Fruit fly (Drosophila melanogaster) whole organism, wandering third instar larva: Measurements from ENCODE around the gene CG9636.

Experiments
- Dif ChIP-seq: fragments of 200-275, 200-300 bp; sonication (Bioruptor generic); optimal IDR thresholded peaks from 2 replicates; lab custom pipeline; 2018; ENCODE audit warnings: missing biosample characterization, missing genetic modification characterization; ENCODE audit not compliant: partially characterized antibody
- Jra ChIP-seq: sonication (Bioruptor generic); optimal IDR thresholded peaks from 2 replicates; lab custom pipeline; 2016; ENCODE audit warnings: missing biosample characterization, missing genetic modification characterization
- N ChIP-seq: fragments of >200 bp; optimal IDR thresholded peaks from 2 replicates; lab custom pipeline; 2018; ENCODE audit warnings: missing biosample characterization, missing external identifiers, missing genetic modification characterization
- OdsH ChIP-seq: fragments of 200-800 bp; sonication (Bioruptor generic); optimal IDR thresholded peaks from 2 replicates; lab custom pipeline; 2016; ENCODE audit warnings: missing biosample characterization, mild to moderate bottlenecking, missing genetic modification characterization
- Vsx2 ChIP-seq: fragments of 200-300, 225-300 bp; sonication (Bioruptor generic); optimal IDR thresholded peaks from 2 replicates; lab custom pipeline; 2018; ENCODE audit warnings: missing biosample characterization, missing genetic modification characterization; ENCODE audit not compliant: partially characterized antibody
- dl ChIP-seq, 2 experiments: fragments of 175-275, 200-275 bp in 1 of 2; fragments of 200-275 bp in 1 of 2; sonication (Bioruptor generic); optimal IDR thresholded peaks; lab custom pipeline; 2018; ENCODE audit warnings: mild to moderate bottlenecking in 2 of 2, missing biosample characterization in 2 of 2, missing genetic modification characterization in 2 of 2, moderate library complexity in 2 of 2; ENCODE audit not compliant: partially characterized antibody in 2 of 2, insufficient read depth in 1 of 2
- foxo ChIP-seq, 2 experiments: fragments of 200-800 bp; sonication (Bioruptor generic); optimal IDR thresholded peaks; 2 replicates in 1 of 2; 3 replicates in 1 of 2; lab custom pipeline; 2016 to 2017; ENCODE audit warnings: missing biosample characterization in 2 of 2, missing genetic modification characterization in 2 of 2
- h ChIP-seq: fragments of 200-800 bp; sonication (Bioruptor generic); optimal IDR thresholded peaks from 3 replicates; lab custom pipeline; 2016; ENCODE audit warnings: missing biosample characterization, mild to moderate bottlenecking, missing genetic modification characterization

CG9636 gene

DNA sequence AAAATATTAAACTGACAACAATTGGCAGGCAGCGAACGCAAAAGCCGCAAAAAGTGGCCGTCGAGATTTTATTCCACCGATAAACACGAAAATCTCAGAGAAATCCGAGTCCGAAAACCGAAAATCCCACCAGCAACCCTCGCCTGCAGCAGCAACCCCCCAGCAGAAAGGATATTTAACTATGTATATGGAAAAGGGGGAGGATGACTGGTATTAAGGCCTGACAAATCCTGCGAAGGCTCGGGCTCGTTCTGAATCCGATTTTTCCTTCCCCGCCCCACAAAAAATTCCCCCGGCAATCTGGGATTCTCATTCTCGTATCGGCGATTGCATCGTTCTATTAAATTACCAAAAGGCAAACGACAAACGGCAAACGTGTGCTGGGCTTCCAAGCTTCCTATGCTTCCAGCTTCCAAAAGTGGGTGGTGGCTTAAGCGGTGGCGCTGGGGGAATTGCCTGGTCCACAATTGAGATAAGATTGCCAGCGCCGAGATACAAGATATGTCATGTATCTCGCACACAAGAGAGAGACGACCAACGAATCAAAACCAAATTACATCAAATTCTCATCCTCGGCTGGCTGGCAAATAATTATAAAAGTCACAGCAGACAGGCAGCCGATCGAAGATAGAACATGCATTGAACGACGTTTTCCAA is 51.2 kb downstream of the CG9636 start:
- no peak for TF ChIP-seq OdsH (GFP tag; lab: Kevin White, UChicago)

DNA sequence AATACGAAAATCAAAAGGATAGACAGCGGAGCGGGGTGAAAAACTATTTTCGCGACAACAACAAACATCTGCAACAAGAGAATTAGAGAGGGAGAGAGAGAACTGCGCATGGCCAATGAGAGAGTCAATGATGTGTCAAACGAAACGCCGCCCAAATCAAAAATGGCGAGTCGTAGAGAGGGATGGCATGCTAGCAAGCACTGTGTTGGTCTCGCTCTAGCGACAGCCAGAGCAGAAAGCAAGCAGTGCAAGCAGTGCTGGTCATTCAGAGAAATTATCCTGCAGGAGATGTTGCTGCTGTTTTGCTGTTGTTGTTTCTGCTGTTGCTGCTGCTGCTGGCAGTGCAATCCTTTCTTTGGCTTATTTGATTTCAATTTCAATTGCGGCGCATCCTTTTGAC is 52.7 kb downstream of the CG9636 start:
- TF ChIP-seq dl (GFP tag; optimal IDR thresholded peaks at IDR 0.05; lab: Kevin White, UChicago; ENCODE audit: insufficient read depth in 1 of 2, partially characterized antibody in 2 of 2) (peak in 1 of 2 experiments; percentile 39), Jra (no peak), h (GFP tag; lab: Kevin White, UChicago) (peak; percentile 3), N (GFP tag; lab: Kevin White, UChicago) (peak; percentile 66), foxo (GFP tag; optimal IDR thresholded peaks at IDR 0.05; lab: Kevin White, UChicago) (no peak), Dif (peak; percentile 73), Vsx2 (GFP tag; lab: Kevin White, UChicago) (peak; percentile 48)
